Fruit fly (Drosophila melanogaster) whole organism, pupa: ENCODE measurements around the gene CG18814.

Experiments
- CG10348 ChIP-seq: fragments of 200-800 bp; sonication (Bioruptor generic); IDR thresholded peaks from 2 replicates; pipeline ENCODE4 v1.3.6; 2022; ENCODE audit warnings: missing biosample characterization, missing genetic modification characterization
- CG12605 ChIP-seq: fragments of 200-800 bp; sonication (Bioruptor generic); IDR thresholded peaks from 2 replicates; pipeline ENCODE4 v1.3.6; 2022; ENCODE audit warnings: missing biosample characterization, missing genetic modification characterization
- CG13204 ChIP-seq: fragments of 200-800 bp; sonication (Bioruptor generic); optimal IDR thresholded peaks from 2 replicates; lab custom pipeline; 2018; ENCODE audit warnings: missing biosample characterization, mild to moderate bottlenecking, missing genetic modification characterization, moderate library complexity
- CG14655 ChIP-seq: fragments of 200-800 bp; sonication (Bioruptor generic); optimal IDR thresholded peaks from 3 replicates; lab custom pipeline; 2017; ENCODE audit warnings: mild to moderate bottlenecking, missing biosample characterization, missing genetic modification reagents, missing genetic modification characterization
- CG15710 ChIP-seq: fragments of 200-800 bp; sonication (Bioruptor generic); optimal IDR thresholded peaks from 2 replicates; lab custom pipeline; 2018; ENCODE audit warnings: missing biosample characterization, mild to moderate bottlenecking, missing genetic modification characterization, moderate library complexity
- CG17806 ChIP-seq: fragments of 200-800 bp; sonication (Bioruptor generic); optimal IDR thresholded peaks from 2 replicates; lab custom pipeline; 2018; ENCODE audit warnings: missing biosample characterization, mild to moderate bottlenecking, missing genetic modification characterization, moderate library complexity
- CG32121 ChIP-seq: fragments of 200-800 bp; sonication (Bioruptor generic); IDR thresholded peaks from 2 replicates; pipeline ENCODE4 v1.3.6; 2022; ENCODE audit warnings: missing biosample characterization, missing genetic modification characterization
- CG34367 ChIP-seq: fragments of 200-800 bp; sonication (Bioruptor generic); optimal IDR thresholded peaks from 2 replicates; lab custom pipeline; 2018; ENCODE audit warnings: missing biosample characterization, mild to moderate bottlenecking, missing genetic modification characterization
- CG4496 ChIP-seq: fragments of 200-800 bp; sonication (Bioruptor generic); IDR thresholded peaks from 3 replicates; pipeline ENCODE4 v1.3.6; 2022; ENCODE audit warnings: missing biosample characterization, missing genetic modification characterization
- CG8159 ChIP-seq: fragments of 200-800 bp; sonication (Bioruptor generic); optimal IDR thresholded peaks from 3 replicates; lab custom pipeline; 2018; ENCODE audit warnings: missing biosample characterization, mild to moderate bottlenecking, missing genetic modification characterization, moderate library complexity
- CG8301 ChIP-seq: fragments of 200-800 bp; sonication (Bioruptor generic); optimal IDR thresholded peaks from 2 replicates; lab custom pipeline; 2018; ENCODE audit warnings: missing biosample characterization, mild to moderate bottlenecking, missing genetic modification characterization
- CG9948 ChIP-seq: fragments of 200-800 bp; sonication (Bioruptor generic); optimal IDR thresholded peaks from 2 replicates; lab custom pipeline; 2018; ENCODE audit warnings: missing biosample characterization, mild to moderate bottlenecking, missing genetic modification characterization, moderate library complexity
- D1 ChIP-seq: fragments of 200-800 bp; sonication (Bioruptor generic); optimal IDR thresholded peaks from 2 replicates; lab custom pipeline; 2018; ENCODE audit warnings: missing biosample characterization, mild to moderate bottlenecking, missing genetic modification characterization, moderate library complexity
- EcR ChIP-seq: fragments of 200-800 bp; sonication (Bioruptor generic); optimal IDR thresholded peaks from 3 replicates; lab custom pipeline; 2019; ENCODE audit warnings: missing biosample characterization, missing genetic modification characterization, mild to moderate bottlenecking, moderate library complexity, missing genetic modification reagents
- Ets98B ChIP-seq: fragments of 200-800 bp; sonication (Bioruptor generic); IDR thresholded peaks from 2 replicates; pipeline ENCODE4 v1.3.6; 2022; ENCODE audit warnings: missing biosample characterization, missing genetic modification characterization
- Pif1A ChIP-seq: fragments of 200-800 bp; sonication (Bioruptor generic); optimal IDR thresholded peaks from 3 replicates; lab custom pipeline; 2016; ENCODE audit warnings: missing biosample characterization, missing genetic modification characterization
- Pif1B ChIP-seq: fragments of 200-800 bp; sonication (Bioruptor generic); optimal IDR thresholded peaks from 3 replicates; lab custom pipeline; 2016; ENCODE audit warnings: missing biosample characterization, missing genetic modification characterization
- Snoo ChIP-seq: fragments of 200-800 bp; sonication (Bioruptor generic); optimal IDR thresholded peaks from 3 replicates; lab custom pipeline; 2017; ENCODE audit warnings: missing biosample characterization, mild to moderate bottlenecking, missing genetic modification characterization, inconsistent platforms
- fd96Ca ChIP-seq: fragments of 200-800 bp; sonication (Bioruptor generic); IDR thresholded peaks from 3 replicates; pipeline ENCODE4 v1.3.6; 2022; ENCODE audit warnings: missing biosample characterization, missing genetic modification characterization
- gl ChIP-seq: fragments of 200-800 bp; sonication (Bioruptor generic); optimal IDR thresholded peaks from 2 replicates; lab custom pipeline; 2018; ENCODE audit warnings: missing biosample characterization, mild to moderate bottlenecking, missing genetic modification characterization
- rn ChIP-seq: fragments of 200-800 bp; sonication (Bioruptor generic); IDR thresholded peaks from 2 replicates; pipeline ENCODE4 v1.3.6; 2022; ENCODE audit warnings: missing biosample characterization, missing genetic modification characterization

The CG18814 gene

dm6 chr3L:16407815-16408608, 38.4 kb downstream of the CG18814 start:
- TF ChIP-seq CG9948 (tag; lab: Kevin White, UChicago) (no peak), CG4496 (GFP tag; lab: Robert Waterston, UW) (no peak), rn (GFP tag; lab: Robert Waterston, UW) (no peak), CG14655 (GFP tag; lab: Kevin White, UChicago) (no peak), EcR (GFP tag; lab: Kevin White, UChicago) (no peak), Pif1A (no peak), CG12605 (GFP tag; lab: Robert Waterston, UW) (no peak), CG34367 (tag; lab: Kevin White, UChicago) (no peak), D1 (tag; lab: Kevin White, UChicago) (no peak), gl (tag; lab: Kevin White, UChicago) (no peak), fd96Ca (GFP tag; lab: Robert Waterston, UW) (no peak), CG17806 (tag; lab: Kevin White, UChicago) (no peak), Snoo (tag; lab: Kevin White, UChicago) (no peak), CG15710 (tag; lab: Kevin White, UChicago) (no peak), Pif1B (GFP tag; lab: Kevin White, UChicago) (no peak), CG10348 (no peak), CG13204 (GFP tag; lab: Kevin White, UChicago) (no peak), Ets98B (no peak; the same call in 1 of the 2 replicates), CG32121 (GFP tag; lab: Robert Waterston, UW) (no peak)

- TF ChIP-seq CG9948 (tag; lab: Kevin White, UChicago), result peak; percentile 13
- TF ChIP-seq fd96Ca (GFP tag; lab: Robert Waterston, UW), result peak; percentile 73
- TF ChIP-seq CG8301 (tag; lab: Kevin White, UChicago), result peak; percentile 64
- TF ChIP-seq CG14655 (GFP tag; lab: Kevin White, UChicago), result peak; percentile 59
- peak; percentile 23; the same call in 1 of the 2 replicates for TF ChIP-seq rn (GFP tag; lab: Robert Waterston, UW)
- TF ChIP-seq D1 (tag; lab: Kevin White, UChicago), result no peak
- TF ChIP-seq CG4496 (GFP tag; lab: Robert Waterston, UW), result peak; percentile 74; the same call in 2 of the 3 replicates
- TF ChIP-seq CG12605 (GFP tag; lab: Robert Waterston, UW), result peak; percentile 33; the same call in 1 of the 2 replicates
- peak; percentile 46 for TF ChIP-seq Snoo (tag; lab: Kevin White, UChicago)
- peak; percentile 44 for TF ChIP-seq Pif1A
- peak; percentile 54 for TF ChIP-seq Pif1B (GFP tag; lab: Kevin White, UChicago)
- TF ChIP-seq CG15710 (tag; lab: Kevin White, UChicago), result peak; percentile 47
- peak; percentile 20 for TF ChIP-seq CG34367 (tag; lab: Kevin White, UChicago)
- peak; percentile 77 for TF ChIP-seq CG8159 (tag; lab: Kevin White, UChicago)
- TF ChIP-seq CG32121 (GFP tag; lab: Robert Waterston, UW), result no peak; the same call in 1 of the 2 replicates
- TF ChIP-seq EcR (GFP tag; lab: Kevin White, UChicago), result peak; percentile 42
- TF ChIP-seq gl (tag; lab: Kevin White, UChicago), result peak; percentile 53
- peak; percentile 43 for TF ChIP-seq CG13204 (GFP tag; lab: Kevin White, UChicago)
- TF ChIP-seq CG17806 (tag; lab: Kevin White, UChicago), result peak; percentile 49
- 0 out of 2 replicates have a peak, but pooled peaks have one; percentile 51 for TF ChIP-seq Ets98B
- no peak for TF ChIP-seq CG10348
- TF ChIP-seq, all 21 proteins: peak for 18
Measured at dm6 chr3L:16408609-16409439, 39.2 kb downstream of the CG18814 start.

- TF ChIP-seq CG4496 (GFP tag; lab: Robert Waterston, UW) (no peak), EcR (GFP tag; lab: Kevin White, UChicago) (peak; percentile 90), D1 (tag; lab: Kevin White, UChicago) (peak; percentile 18)
Measured at dm6 chr3L:16409440-16410233, 40.0 kb downstream of the CG18814 start.

- peak; percentile 68 for TF ChIP-seq CG13204 (GFP tag; lab: Kevin White, UChicago)
- peak; percentile 83 for TF ChIP-seq CG8159 (tag; lab: Kevin White, UChicago)
- TF ChIP-seq CG14655 (GFP tag; lab: Kevin White, UChicago), result peak; percentile 87
- peak; percentile 86 for TF ChIP-seq Ets98B
- TF ChIP-seq CG10348, result 0 out of 2 replicates have a peak, but pooled peaks have one; percentile 16
- peak; percentile 88 for TF ChIP-seq CG17806 (tag; lab: Kevin White, UChicago)
- TF ChIP-seq EcR (GFP tag; lab: Kevin White, UChicago), result peak; percentile 78
- peak; percentile 75 for TF ChIP-seq gl (tag; lab: Kevin White, UChicago)
- TF ChIP-seq rn (GFP tag; lab: Robert Waterston, UW), result peak; percentile 45; the same call in 1 of the 2 replicates
- peak; percentile 89 for TF ChIP-seq Pif1B (GFP tag; lab: Kevin White, UChicago)
- peak; percentile 80 for TF ChIP-seq CG34367 (tag; lab: Kevin White, UChicago)
- peak; percentile 75 for TF ChIP-seq Snoo (tag; lab: Kevin White, UChicago)
- TF ChIP-seq CG8301 (tag; lab: Kevin White, UChicago), result peak; percentile 81
- TF ChIP-seq D1 (tag; lab: Kevin White, UChicago), result no peak
- peak; percentile 64 for TF ChIP-seq CG32121 (GFP tag; lab: Robert Waterston, UW)
- TF ChIP-seq Pif1A, result peak; percentile 94
- peak; percentile 84 for TF ChIP-seq CG4496 (GFP tag; lab: Robert Waterston, UW)
- TF ChIP-seq CG15710 (tag; lab: Kevin White, UChicago), result peak; percentile 85
- TF ChIP-seq CG9948 (tag; lab: Kevin White, UChicago), result peak; percentile 72
- TF ChIP-seq CG12605 (GFP tag; lab: Robert Waterston, UW), result 0 out of 2 replicates have a peak, but pooled peaks have one; percentile 43
- peak; percentile 81; the same call in 2 of the 3 replicates for TF ChIP-seq fd96Ca (GFP tag; lab: Robert Waterston, UW)
- TF ChIP-seq, all 21 proteins: peak for 20
Measured at dm6 chr3L:16410234-16411119, 40.9 kb downstream of the CG18814 start.
